Worm (Caenorhabditis elegans) whole organism, young adult: ENCODE results near the gene str-118.

Experiments used
- C06A6.2 ChIP-seq: fragments of 200-800 bp; sonication (Bioruptor generic); conservative IDR thresholded peaks from 2 replicates; pipeline ENCODE4 v1.3.6; 2022; ENCODE audit warnings: missing genetic modification characterization, missing compliant biosample characterization
- F57C9.4 ChIP-seq: sonication (generic microtip); optimal IDR thresholded peaks from 2 replicates; lab custom pipeline; 2017; ENCODE audit warnings: mild to moderate bottlenecking, missing genetic modification characterization, missing compliant biosample characterization
- ama-1 ChIP-seq, 3 experiments: fragments of 150-350 bp in 1 of 3; sonication (generic microtip) in 2 of 3; optimal IDR thresholded peaks; 2 replicates each; lab custom pipeline; 2014 to 2018; ENCODE audit warnings: missing biosample characterization in 2 of 3, missing genetic modification characterization in 2 of 3, missing genetic modification reagents in 2 of 3
- aptf-2 ChIP-seq: fragments of 200-800 bp; sonication (Bioruptor generic); conservative IDR thresholded peaks from 2 replicates; pipeline ENCODE4 v1.3.6; 2022; ENCODE audit warnings: missing genetic modification reagents, missing genetic modification characterization, missing compliant biosample characterization
- ceh-58 ChIP-seq: fragments of 200-800 bp; sonication (Bioruptor generic); IDR thresholded peaks from 2 replicates; pipeline ENCODE4 v1.3.6; 2022; ENCODE audit warnings: missing genetic modification characterization, missing compliant biosample characterization
- egl-18 ChIP-seq: fragments of 200-800 bp; sonication (Bioruptor generic); IDR thresholded peaks from 2 replicates; pipeline ENCODE4 v1.3.6; 2022; ENCODE audit warnings: missing genetic modification reagents, missing genetic modification characterization, missing compliant biosample characterization
- mxl-1 ChIP-seq: sonication (generic microtip); optimal IDR thresholded peaks from 2 replicates; lab custom pipeline; 2016; ENCODE audit warnings: missing genetic modification characterization, missing compliant biosample characterization
- nfya-2 ChIP-seq: fragments of 200-800 bp; sonication (Bioruptor generic); IDR thresholded peaks from 2 replicates; pipeline ENCODE4 v1.3.6; 2022; ENCODE audit warnings: missing genetic modification reagents, missing genetic modification characterization, missing compliant biosample characterization
- nhr-120 ChIP-seq: fragments of 200-800 bp; sonication (Bioruptor generic); IDR thresholded peaks from 2 replicates; pipeline ENCODE4 v1.3.6; 2022; ENCODE audit warnings: missing genetic modification characterization, missing compliant biosample characterization
- nhr-27 ChIP-seq: fragments of 200-800 bp; sonication (Bioruptor generic); optimal IDR thresholded peaks from 2 replicates; lab custom pipeline; 2018; ENCODE audit warnings: mild to moderate bottlenecking, missing genetic modification characterization, moderate library complexity, missing compliant biosample characterization
- rcor-1 ChIP-seq: fragments of 200-800 bp; sonication (Bioruptor generic); IDR thresholded peaks from 2 replicates; pipeline ENCODE4 v1.3.6; 2022; ENCODE audit warnings: missing genetic modification reagents, missing genetic modification characterization, missing compliant biosample characterization
- sdz-38 ChIP-seq: sonication (generic microtip); optimal IDR thresholded peaks from 2 replicates; lab custom pipeline; 2016; ENCODE audit warnings: missing genotype, missing genetic modification characterization, missing compliant biosample characterization
- snpc-4 ChIP-seq, 5 experiments: fragments of 150-350 bp in 1 of 5; sonication (generic microtip) in 4 of 5; optimal IDR thresholded peaks; 2 replicates each; lab custom pipeline; 2014 to 2018; ENCODE audit warnings: missing genetic modification characterization in 5 of 5, missing biosample characterization in 3 of 5, antibody characterized with exemption in 2 of 5, mild to moderate bottlenecking in 2 of 5, missing compliant biosample characterization in 2 of 5, missing genotype in 2 of 5, moderate library complexity in 2 of 5, missing genetic modification reagents in 1 of 5
- unc-62 ChIP-seq: fragments of 150-350 bp; optimal IDR thresholded peaks from 2 replicates; lab custom pipeline; 2014; ENCODE audit warnings: missing biosample characterization, missing genetic modification reagents, missing genetic modification characterization

ce11 chrV:10058748-10059147 lies 6.8 kb downstream of the str-118 start:
- TF ChIP-seq egl-18 (GFP tag; lab: Robert Waterston, UW) (no peak), F57C9.4 (tag; lab: Kevin White, UChicago) (no peak), sdz-38 (tag; lab: Kevin White, UChicago) (no peak), ama-1 (optimal IDR thresholded peaks at IDR 0.05; lab: Kevin White, UChicago) (no peak), ama-1 (GFP tag; optimal IDR thresholded peaks at IDR 0.05; lab: Kevin White, UChicago) (no peak), rcor-1 (no peak), ceh-58 (GFP tag; lab: Robert Waterston, UW) (no peak), nfya-2 (GFP tag; lab: Robert Waterston, UW) (no peak), C06A6.2 (GFP tag; lab: Robert Waterston, UW) (no peak), unc-62 (GFP tag; lab: Kevin White, UChicago) (no peak), snpc-4 (GFP tag; optimal IDR thresholded peaks at IDR 0.05; lab: Kevin White, UChicago) (no peak), snpc-4 (tag; optimal IDR thresholded peaks at IDR 0.05; lab: Kevin White, UChicago) (no peak), mxl-1 (tag; lab: Kevin White, UChicago) (no peak), nhr-120 (GFP tag; lab: Robert Waterston, UW) (no peak), nhr-27 (tag; lab: Kevin White, UChicago) (no peak), aptf-2 (GFP tag; lab: Robert Waterston, UW) (no peak)
